Worm (Caenorhabditis elegans) whole organism, young adult: ENCODE results near the gene crn-7.

Experiments used
- F23B12.7 ChIP-seq: sonication (generic microtip); optimal IDR thresholded peaks from 2 replicates; lab custom pipeline; 2017; ENCODE audit warnings: missing genetic modification characterization, mild to moderate bottlenecking, missing compliant biosample characterization, antibody characterized with exemption, moderate library complexity; ENCODE audit not compliant: insufficient read depth
- F57A8.1 ChIP-seq: fragments of 200-800 bp; sonication (Bioruptor generic); optimal IDR thresholded peaks from 2 replicates; lab custom pipeline; 2018; ENCODE audit warnings: mild to moderate bottlenecking, missing genetic modification characterization, moderate library complexity, missing compliant biosample characterization
- ccch-3 ChIP-seq: fragments of 200-800 bp; sonication (Bioruptor generic); optimal IDR thresholded peaks from 2 replicates; lab custom pipeline; 2018; ENCODE audit warnings: mild to moderate bottlenecking, missing genetic modification characterization, missing compliant biosample characterization
- dpl-1 ChIP-seq: fragments of 150-350 bp; optimal IDR thresholded peaks from 2 replicates; lab custom pipeline; 2014; ENCODE audit warnings: missing biosample characterization, missing genetic modification reagents, missing genetic modification characterization
- lin-40 ChIP-seq: sonication (generic microtip); optimal IDR thresholded peaks from 2 replicates; lab custom pipeline; 2016; ENCODE audit warnings: missing genetic modification characterization, mild to moderate bottlenecking, missing compliant biosample characterization, missing genotype, missing genetic modification reagents
- snpc-4 ChIP-seq, 5 experiments: fragments of 150-350 bp in 1 of 5; sonication (generic microtip) in 4 of 5; optimal IDR thresholded peaks; 2 replicates each; lab custom pipeline; 2014 to 2018; ENCODE audit warnings: missing genetic modification characterization in 5 of 5, missing biosample characterization in 3 of 5, antibody characterized with exemption in 2 of 5, mild to moderate bottlenecking in 2 of 5, missing compliant biosample characterization in 2 of 5, missing genotype in 2 of 5, moderate library complexity in 2 of 5, missing genetic modification reagents in 1 of 5

- no peak for TF ChIP-seq ccch-3 (GFP tag; lab: Kevin White, UChicago)
- TF ChIP-seq F23B12.7 (tag; lab: Kevin White, UChicago): no peak
- no peak for TF ChIP-seq F57A8.1 (GFP tag; lab: Kevin White, UChicago)
- TF ChIP-seq lin-40 (tag; lab: Kevin White, UChicago): no peak
- TF ChIP-seq dpl-1 (GFP tag; lab: Kevin White, UChicago): no peak
- no peak for TF ChIP-seq snpc-4 (GFP tag; optimal IDR thresholded peaks at IDR 0.05; lab: Kevin White, UChicago)
- TF ChIP-seq snpc-4 (tag; optimal IDR thresholded peaks at IDR 0.05; lab: Kevin White, UChicago): no peak
Observed at ce11 chrIII:8293260-8293659, 24.9 kb downstream of the crn-7 start.
